Fruit fly (Drosophila melanogaster) whole organism, wandering third instar larva: ENCODE results near the gene CG9098.

Experiments used
- Hnf4 ChIP-seq: fragments of 200-800 bp; sonication (Bioruptor generic); optimal IDR thresholded peaks from 2 replicates; lab custom pipeline; 2016; ENCODE audit warnings: missing biosample characterization, mild to moderate bottlenecking, missing genetic modification characterization
- OdsH ChIP-seq: fragments of 200-800 bp; sonication (Bioruptor generic); optimal IDR thresholded peaks from 2 replicates; lab custom pipeline; 2016; ENCODE audit warnings: missing biosample characterization, mild to moderate bottlenecking, missing genetic modification characterization
- Sp1 ChIP-seq: fragments of 200-800 bp; sonication (Bioruptor generic); optimal IDR thresholded peaks from 3 replicates; lab custom pipeline; 2019; ENCODE audit warnings: missing biosample characterization, mild to moderate bottlenecking, missing genetic modification characterization, moderate library complexity
- Vsx2 ChIP-seq: fragments of 200-300, 225-300 bp; sonication (Bioruptor generic); optimal IDR thresholded peaks from 2 replicates; lab custom pipeline; 2018; ENCODE audit warnings: missing biosample characterization, missing genetic modification characterization; ENCODE audit not compliant: partially characterized antibody
- br ChIP-seq: fragments of 200-800 bp; sonication (Bioruptor generic); optimal IDR thresholded peaks from 2 replicates; lab custom pipeline; 2016; ENCODE audit warnings: missing biosample characterization, missing genetic modification characterization
- dl ChIP-seq, 2 experiments: fragments of 175-275, 200-275 bp in 1 of 2; fragments of 200-275 bp in 1 of 2; sonication (Bioruptor generic); optimal IDR thresholded peaks; lab custom pipeline; 2018; ENCODE audit warnings: mild to moderate bottlenecking in 2 of 2, missing biosample characterization in 2 of 2, missing genetic modification characterization in 2 of 2, moderate library complexity in 2 of 2; ENCODE audit not compliant: partially characterized antibody in 2 of 2, insufficient read depth in 1 of 2
- foxo ChIP-seq, 2 experiments: fragments of 200-800 bp; sonication (Bioruptor generic); optimal IDR thresholded peaks; 2 replicates in 1 of 2; 3 replicates in 1 of 2; lab custom pipeline; 2016 to 2017; ENCODE audit warnings: missing biosample characterization in 2 of 2, missing genetic modification characterization in 2 of 2
- lola ChIP-seq: fragments of >200 bp; optimal IDR thresholded peaks from 2 replicates; lab custom pipeline; 2017; ENCODE audit warnings: missing biosample characterization, missing genetic modification characterization
- usp ChIP-seq: fragments of >200 bp; optimal IDR thresholded peaks from 2 replicates; lab custom pipeline; 2017; ENCODE audit warnings: missing biosample characterization, missing genetic modification characterization

The CG9098 gene

DNA sequence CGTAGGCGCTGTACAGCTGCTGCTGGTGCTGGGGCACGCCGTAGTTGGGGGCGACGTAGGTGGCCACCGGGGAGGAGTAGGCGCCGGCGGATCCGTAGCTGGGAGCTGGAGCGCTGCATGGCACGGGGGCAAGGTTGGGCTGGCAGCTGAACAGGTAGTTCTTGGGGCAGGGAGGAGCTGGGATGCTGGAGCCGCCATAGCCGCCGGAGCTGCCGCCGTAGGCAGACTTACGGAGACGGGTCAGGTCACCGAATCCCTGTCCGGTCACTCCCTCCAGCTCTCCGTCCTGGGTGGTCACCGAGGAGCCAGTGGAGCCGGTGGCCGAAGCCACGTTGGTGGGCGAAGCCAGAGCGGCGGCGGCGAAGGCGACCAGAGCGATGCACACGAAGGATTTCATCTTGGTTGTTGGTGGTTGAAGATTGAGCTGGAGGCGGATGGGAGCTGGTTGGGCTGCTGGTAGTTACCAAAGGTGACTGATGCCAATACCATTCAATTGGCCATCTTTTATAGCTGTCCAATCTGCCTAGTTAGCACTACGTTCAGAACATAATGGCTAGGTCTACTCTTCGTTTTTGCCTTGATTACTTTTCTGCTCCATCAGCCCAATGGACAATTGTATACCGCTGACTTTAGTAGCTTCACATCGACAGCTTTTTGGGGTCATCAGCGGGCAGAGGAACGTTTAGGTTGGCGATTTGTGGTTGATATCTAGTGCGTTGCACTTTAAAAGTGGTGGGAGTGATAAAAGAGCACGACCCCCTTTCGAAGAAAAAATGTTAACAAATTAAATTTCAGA, 52.1 kb downstream of the CG9098 start, which contains the start of gene Vm26Aa:
TSS of gene Vm26Aa (minus strand) at position 478 of the 796 bp plus-strand sequence.
- TF ChIP-seq Hnf4 (GFP tag; lab: Kevin White, UChicago) (no peak), Vsx2 (no peak), usp (GFP tag; lab: Kevin White, UChicago) (no peak), dl (GFP tag; optimal IDR thresholded peaks at IDR 0.05; lab: Kevin White, UChicago; ENCODE audit: insufficient read depth in 1 of 2, partially characterized antibody in 2 of 2) (no peak), foxo (GFP tag; optimal IDR thresholded peaks at IDR 0.05; lab: Kevin White, UChicago) (no peak), br (GFP tag; lab: Kevin White, UChicago) (no peak), OdsH (no peak), Sp1 (no peak)

- no peak for TF ChIP-seq Hnf4 (GFP tag; lab: Kevin White, UChicago)
- TF ChIP-seq lola (GFP tag; lab: Kevin White, UChicago), result no peak
Observed at dm6 chr2L:5958581-5959177, 53.5 kb downstream of the CG9098 start, which contains the start of gene Vm26Ac. Gene Vm26Ac (minus strand): TSS chr2L:5958631.
